Fruit fly (Drosophila melanogaster): ENCODE data around the gene GILT2.

Gene GILT2

dm6 chr3R:23713901-23714300, 35.2 kb downstream of the GILT2 start (continued):
- TF ChIP-seq CG14860 (GFP tag; IDR thresholded peaks at IDR 0.05; ENCODE audit: partially characterized antibody) (no peak), Atf-2 (GFP tag; optimal IDR thresholded peaks at IDR 0.05) (peak; percentile 50), pho (GFP tag; optimal IDR thresholded peaks at IDR 0.05) (no peak), lola (GFP tag; optimal IDR thresholded peaks at IDR 0.05) (peak in 1 of 3 experiments; percentile 66), CG11398 (GFP tag; optimal IDR thresholded peaks at IDR 0.05) (no peak), CG11456 (GFP tag; IDR thresholded peaks at IDR 0.05) (no peak), CG6254 (GFP tag; optimal IDR thresholded peaks at IDR 0.05) (peak; percentile 46), al (GFP tag; IDR thresholded peaks at IDR 0.05) (no peak), CG2712 (tag; optimal IDR thresholded peaks at IDR 0.05) (peak; percentile 62), sens (GFP tag) (peak; percentile 97), H15 (GFP tag; IDR thresholded peaks at IDR 0.05) (peak; percentile 26; the same call in 1 of the 3 replicates), Ets97D (GFP tag; optimal IDR thresholded peaks at IDR 0.05) (no peak), cg (GFP tag; optimal IDR thresholded peaks at IDR 0.05) (no peak), CG31388 (GFP tag; optimal IDR thresholded peaks at IDR 0.05) (peak; percentile 64), CG17912 (GFP tag; optimal IDR thresholded peaks at IDR 0.05) (no peak), kay (GFP tag; optimal IDR thresholded peaks at IDR 0.05) (peak; percentile 28), CG9932 (GFP tag; IDR thresholded peaks at IDR 0.05) (no peak), chn (GFP tag; optimal IDR thresholded peaks at IDR 0.05) (peak; percentile 56), Atf6 (GFP tag; IDR thresholded peaks at IDR 0.05) (peak; percentile 53; the same call in 1 of the 2 replicates), CG2116 (GFP tag; optimal IDR thresholded peaks at IDR 0.05) (no peak), D19A (tag; optimal IDR thresholded peaks at IDR 0.05) (peak; percentile 59), CG16815 (GFP tag; optimal IDR thresholded peaks at IDR 0.05) (peak; percentile 47), da (GFP tag; optimal IDR thresholded peaks at IDR 0.05) (no peak), yki (optimal IDR thresholded peaks at IDR 0.05) (no peak), CG18764 (GFP tag; optimal IDR thresholded peaks at IDR 0.05) (peak; percentile 63), HHEX (GFP tag; optimal IDR thresholded peaks at IDR 0.05) (peak; percentile 43), Dip2 (GFP tag; IDR thresholded peaks at IDR 0.05) (no peak), CG8944 (GFP tag; optimal IDR thresholded peaks at IDR 0.05) (peak; percentile 47), lilli (GFP tag; optimal IDR thresholded peaks at IDR 0.05) (peak; percentile 49), btn (GFP tag; optimal IDR thresholded peaks at IDR 0.05) (peak; percentile 26), sug (tag; optimal IDR thresholded peaks at IDR 0.05) (peak; percentile 5), mam (GFP tag; optimal IDR thresholded peaks at IDR 0.05) (peak; percentile 20), danr (GFP tag; IDR thresholded peaks at IDR 0.05) (no peak), CG15696 (tag; optimal IDR thresholded peaks at IDR 0.05) (peak; percentile 75), CG12236 (GFP tag; optimal IDR thresholded peaks at IDR 0.05) (no peak), nom (GFP tag; optimal IDR thresholded peaks at IDR 0.05) (no peak), CG33557 (GFP tag; optimal IDR thresholded peaks at IDR 0.05) (peak; percentile 33), Optix (GFP tag; IDR thresholded peaks at IDR 0.05) (peak; percentile 29; the same call in 1 of the 3 replicates), Camta (GFP tag; optimal IDR thresholded peaks at IDR 0.05) (peak; percentile 60), CG18599 (GFP tag; optimal IDR thresholded peaks at IDR 0.05) (peak; percentile 34), CG3995 (GFP tag; optimal IDR thresholded peaks at IDR 0.05) (no peak), h (optimal IDR thresholded peaks at IDR 0.05) (no peak), Poxn (GFP tag; IDR thresholded peaks at IDR 0.05) (no peak), sqz (GFP tag; optimal IDR thresholded peaks at IDR 0.05) (peak; percentile 41), trem (tag; optimal IDR thresholded peaks at IDR 0.05) (peak; percentile 25), YL-1 (GFP tag; optimal IDR thresholded peaks at IDR 0.05) (no peak), z (GFP tag; IDR thresholded peaks at IDR 0.05) (no peak), kni (GFP tag; optimal IDR thresholded peaks at IDR 0.05) (no peak), CG6272 (GFP tag; IDR thresholded peaks at IDR 0.05) (no peak), CG7556 (GFP tag; optimal IDR thresholded peaks at IDR 0.05) (peak; percentile 45), Hand (GFP tag; optimal IDR thresholded peaks at IDR 0.05) (no peak), bsh (GFP tag; optimal IDR thresholded peaks at IDR 0.05) (peak in 1 of 2 experiments; percentile 82)
